Fruit fly (Drosophila melanogaster) whole organism, adult: ENCODE measurements around the gene Mst89B.

Experiments
- CG11617 ChIP-seq: fragments of 200-800 bp; sonication (Bioruptor generic); optimal IDR thresholded peaks from 2 replicates; lab custom pipeline; 2017; ENCODE audit warnings: mild to moderate bottlenecking, missing biosample characterization, missing genetic modification reagents, missing genetic modification characterization
- CG12768 ChIP-seq: fragments of 200-800 bp; sonication (Bioruptor generic); optimal IDR thresholded peaks from 2 replicates; lab custom pipeline; 2017; ENCODE audit warnings: missing biosample characterization, missing genetic modification characterization, mild to moderate bottlenecking, moderate library complexity, missing genetic modification reagents
- CG14711 ChIP-seq: fragments of 200-800 bp; sonication (Bioruptor generic); optimal IDR thresholded peaks from 2 replicates; lab custom pipeline; 2018; ENCODE audit warnings: missing biosample characterization, mild to moderate bottlenecking, missing genetic modification characterization, moderate library complexity
- CG1620 ChIP-seq: fragments of 200-800 bp; sonication (Bioruptor generic); optimal IDR thresholded peaks from 2 replicates; lab custom pipeline; 2016; ENCODE audit warnings: missing biosample characterization, missing genetic modification characterization
- CG33017 ChIP-seq: fragments of 200-800 bp; sonication (Bioruptor generic); optimal IDR thresholded peaks from 2 replicates; lab custom pipeline; 2018; ENCODE audit warnings: missing biosample characterization, mild to moderate bottlenecking, missing genetic modification characterization, moderate library complexity
- CG5204 ChIP-seq: fragments of 200-800 bp; sonication (Bioruptor generic); optimal IDR thresholded peaks from 2 replicates; lab custom pipeline; 2016; ENCODE audit warnings: missing biosample characterization, missing genetic modification characterization
- CG7045 ChIP-seq: fragments of 200-800 bp; sonication (Bioruptor generic); optimal IDR thresholded peaks from 2 replicates; lab custom pipeline; 2017; ENCODE audit warnings: missing biosample characterization, mild to moderate bottlenecking, missing genetic modification characterization
- CG7101 ChIP-seq: fragments of 200-800 bp; sonication (Bioruptor generic); optimal IDR thresholded peaks from 2 replicates; lab custom pipeline; 2018; ENCODE audit warnings: missing biosample characterization, mild to moderate bottlenecking, missing genetic modification characterization, moderate library complexity
- Clk ChIP-seq: fragments of 200-800 bp; sonication (Bioruptor generic); optimal IDR thresholded peaks from 2 replicates; lab custom pipeline; 2017; ENCODE audit warnings: missing biosample characterization, missing genetic modification characterization
- Crg-1 ChIP-seq: fragments of 200-800 bp; sonication (Bioruptor generic); optimal IDR thresholded peaks from 2 replicates; lab custom pipeline; 2016; ENCODE audit warnings: missing biosample characterization, missing genetic modification characterization
- Hr96 ChIP-seq: fragments of 200-800 bp; sonication (Bioruptor generic); optimal IDR thresholded peaks from 2 replicates; lab custom pipeline; 2016; ENCODE audit warnings: missing biosample characterization, missing genetic modification characterization
- Mnt ChIP-seq: fragments of 200-800 bp; sonication (Bioruptor generic); optimal IDR thresholded peaks from 2 replicates; lab custom pipeline; 2016; ENCODE audit warnings: missing biosample characterization, mild to moderate bottlenecking, missing genetic modification characterization
- bab1 ChIP-seq: fragments of 200-800 bp; sonication (Bioruptor generic); optimal IDR thresholded peaks from 3 replicates; lab custom pipeline; 2019; ENCODE audit warnings: missing biosample characterization, mild to moderate bottlenecking, missing genetic modification characterization, moderate library complexity
- cic ChIP-seq: fragments of 200-800 bp; sonication (Bioruptor generic); optimal IDR thresholded peaks from 2 replicates; lab custom pipeline; 2017; ENCODE audit warnings: missing biosample characterization, mild to moderate bottlenecking, missing genetic modification characterization, moderate library complexity
- cnc ChIP-seq, 2 experiments: fragments of >200 bp; optimal IDR thresholded peaks; 2 replicates each; lab custom pipeline; 2017
- kay ChIP-seq: fragments of 200-800 bp; sonication (Bioruptor generic); peaks from one replicate; lab custom pipeline; 2016; ENCODE audit warnings: missing biosample characterization, missing genetic modification characterization, borderline replicate concordance
- ovo ChIP-seq: fragments of 200-800 bp; sonication (Bioruptor generic); optimal IDR thresholded peaks from 2 replicates; lab custom pipeline; 2016; ENCODE audit warnings: missing biosample characterization, missing genetic modification characterization
- pad ChIP-seq: fragments of 200-800 bp; sonication (Bioruptor generic); optimal IDR thresholded peaks from 3 replicates; lab custom pipeline; 2017; ENCODE audit warnings: missing biosample characterization, missing genetic modification characterization, mild to moderate bottlenecking, moderate library complexity, missing genetic modification reagents
- tj ChIP-seq: fragments of 200-800 bp; sonication (Bioruptor generic); optimal IDR thresholded peaks from 3 replicates; lab custom pipeline; 2017; ENCODE audit warnings: missing biosample characterization, mild to moderate bottlenecking, missing genetic modification characterization, moderate library complexity
- toe ChIP-seq: fragments of 200-800 bp; sonication (Bioruptor generic); optimal IDR thresholded peaks from 2 replicates; lab custom pipeline; 2016; ENCODE audit warnings: missing biosample characterization, missing genetic modification characterization

Mst89B gene

DNA sequence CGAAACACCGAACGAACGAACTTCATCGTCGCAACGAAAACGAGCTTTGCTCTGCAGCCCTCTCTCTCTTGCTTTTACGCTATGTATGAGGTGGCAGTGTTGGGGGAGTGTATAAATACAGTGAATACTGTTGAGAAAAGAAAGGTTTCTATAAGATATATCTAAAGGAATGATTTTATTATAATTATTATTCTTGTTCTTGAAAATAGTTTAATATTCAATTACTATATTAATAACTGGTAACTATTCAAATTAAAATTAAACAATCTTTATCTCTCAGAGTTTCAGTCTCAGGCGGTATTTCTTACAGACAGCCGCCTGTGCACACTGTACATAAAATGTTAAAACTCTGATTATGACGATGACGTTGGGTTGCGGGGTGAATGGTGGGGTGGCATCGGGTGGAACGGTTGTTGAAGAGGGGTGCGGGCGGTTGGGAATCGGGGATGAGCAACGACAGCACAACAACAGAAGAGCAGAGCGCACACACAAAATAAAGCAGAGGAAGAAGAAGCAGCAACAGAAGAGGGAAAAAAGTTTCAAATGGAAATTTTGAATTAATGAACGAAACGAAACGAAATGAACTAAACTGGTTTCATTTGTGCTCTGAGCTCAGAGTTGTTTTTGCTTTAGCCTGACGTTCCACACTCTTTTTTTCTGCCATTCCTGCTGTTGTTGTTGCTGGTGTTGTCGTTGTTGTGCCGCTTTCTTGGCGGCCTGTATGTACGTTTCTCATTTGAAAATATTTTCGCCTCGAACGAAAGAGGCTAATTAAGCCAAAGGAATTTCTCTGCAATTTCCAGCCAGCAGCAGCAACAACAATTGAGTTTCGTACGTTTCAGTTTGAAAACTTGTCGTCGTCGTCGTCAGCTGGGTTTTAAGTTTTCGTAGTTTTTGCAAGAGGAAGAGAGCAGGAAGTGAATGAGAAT is 29.8 kb upstream of the Mst89B start:
- TF ChIP-seq Mnt (GFP tag; lab: Kevin White, UChicago), result peak; percentile 25
- TF ChIP-seq bab1 (GFP tag; lab: Kevin White, UChicago), result peak; percentile 98
- TF ChIP-seq ovo (GFP tag; lab: Kevin White, UChicago), result peak; percentile 87
- peak; percentile 96 for TF ChIP-seq CG12768 (GFP tag; lab: Kevin White, UChicago)
- TF ChIP-seq CG11617 (GFP tag; lab: Kevin White, UChicago), result peak; percentile 96
- TF ChIP-seq CG33017 (tag; lab: Kevin White, UChicago), result peak; percentile 99
- TF ChIP-seq cic, result peak; percentile 78
- peak; percentile 95 for TF ChIP-seq CG7045
- TF ChIP-seq Clk (GFP tag; lab: Kevin White, UChicago), result peak; percentile 79
- peak; percentile 85 for TF ChIP-seq Crg-1 (GFP tag; lab: Kevin White, UChicago)
- TF ChIP-seq CG7101 (tag; lab: Kevin White, UChicago), result peak; percentile 99
- peak; percentile 38 for TF ChIP-seq Hr96
- peak; percentile 83 for TF ChIP-seq CG5204 (GFP tag; lab: Kevin White, UChicago)
- TF ChIP-seq toe (GFP tag; lab: Kevin White, UChicago), result peak; percentile 69
- TF ChIP-seq CG14711, result peak; percentile 97
- TF ChIP-seq CG1620 (GFP tag; lab: Kevin White, UChicago), result peak; percentile 63
- TF ChIP-seq kay, result peak; percentile 99
- no peak for TF ChIP-seq cnc (optimal IDR thresholded peaks at IDR 0.05; lab: Kevin White, UChicago)
- peak; percentile 97 for TF ChIP-seq pad (GFP tag; lab: Kevin White, UChicago)
- TF ChIP-seq tj (GFP tag; lab: Kevin White, UChicago), result peak; percentile 84

DNA sequence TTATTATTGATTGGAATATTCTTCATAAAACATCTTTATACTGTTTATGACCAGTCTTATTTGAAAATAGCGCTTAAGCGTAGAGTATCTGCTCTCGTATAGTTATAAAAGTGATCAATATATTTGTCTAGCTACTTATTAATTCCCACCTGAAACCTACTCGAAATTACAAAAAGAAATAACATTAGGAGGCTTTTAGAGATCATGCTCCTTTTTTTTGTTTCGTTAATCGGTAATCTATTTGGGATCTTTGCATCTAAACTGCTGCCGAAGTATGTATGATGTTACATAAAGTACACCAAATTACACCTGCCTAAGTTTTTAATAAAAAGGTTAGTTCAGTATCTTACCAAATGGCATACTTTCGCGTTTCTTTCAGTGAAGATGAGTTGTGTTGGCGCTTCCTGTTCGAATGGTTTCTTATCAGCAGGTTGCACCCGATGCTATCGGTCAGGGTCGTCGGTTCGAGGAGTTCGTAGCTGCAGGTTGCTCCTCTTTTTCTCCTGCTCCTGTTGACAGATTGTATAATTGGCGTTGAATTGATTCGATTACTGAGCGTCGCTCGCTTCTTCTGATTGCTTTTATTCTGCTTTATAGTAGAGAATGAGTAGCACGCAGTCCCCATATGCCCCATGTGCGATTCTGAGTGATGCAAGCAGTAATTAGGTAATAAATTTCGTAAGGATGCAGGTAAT is 28.6 kb upstream of the Mst89B start:
- no peak for TF ChIP-seq pad (GFP tag; lab: Kevin White, UChicago)
- no peak for TF ChIP-seq Hr96
- TF ChIP-seq CG5204 (GFP tag; lab: Kevin White, UChicago), result no peak
- TF ChIP-seq Clk (GFP tag; lab: Kevin White, UChicago), result no peak
- TF ChIP-seq Crg-1 (GFP tag; lab: Kevin White, UChicago), result no peak
- TF ChIP-seq CG7101 (tag; lab: Kevin White, UChicago), result no peak
- no peak for TF ChIP-seq CG7045
- TF ChIP-seq toe (GFP tag; lab: Kevin White, UChicago), result no peak
- TF ChIP-seq CG1620 (GFP tag; lab: Kevin White, UChicago), result no peak

- TF ChIP-seq CG12768 (GFP tag; lab: Kevin White, UChicago) (peak; percentile 23), kay (no peak), CG7101 (tag; lab: Kevin White, UChicago) (no peak), CG1620 (GFP tag; lab: Kevin White, UChicago) (no peak)
Observed at dm6 chr3R:16239304-16239703, 27.5 kb upstream of the Mst89B start.

DNA sequence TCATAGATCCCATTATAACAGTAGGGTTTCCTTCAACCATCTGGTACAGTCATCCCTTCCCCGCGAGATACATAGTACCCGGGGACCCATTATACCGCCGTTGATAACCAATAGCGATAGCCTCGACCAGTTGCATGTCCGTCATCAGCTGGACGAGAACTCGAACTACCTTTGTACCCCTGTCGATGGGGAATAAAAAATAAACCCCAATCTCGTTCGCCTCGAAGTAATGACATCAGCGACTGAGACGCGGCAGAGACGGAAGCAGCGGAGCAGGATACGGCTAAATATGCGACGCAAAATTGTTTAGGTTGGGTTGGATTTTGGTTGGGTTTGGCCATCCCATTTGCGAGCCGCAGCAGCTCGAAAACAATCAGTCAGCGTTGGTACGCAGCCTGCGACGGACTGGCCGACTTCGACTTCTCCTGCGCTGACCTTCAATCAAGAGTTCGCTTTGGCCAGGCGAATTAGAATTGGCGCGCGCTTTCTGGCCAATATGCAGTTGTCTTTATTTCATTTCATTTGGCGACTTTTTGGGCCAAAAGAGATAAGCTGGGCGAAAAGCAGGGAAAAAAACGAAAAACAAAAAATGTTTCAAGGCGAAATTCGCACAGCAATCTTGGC is 26.2 kb upstream of the Mst89B start:
- no peak for TF ChIP-seq Mnt (GFP tag; lab: Kevin White, UChicago)
- no peak for TF ChIP-seq pad (GFP tag; lab: Kevin White, UChicago)
- no peak for TF ChIP-seq toe (GFP tag; lab: Kevin White, UChicago)

dm6 chr3R:16241102-16241779 is 25.6 kb upstream of the Mst89B start:
- no peak for TF ChIP-seq CG5204 (GFP tag; lab: Kevin White, UChicago)
- TF ChIP-seq toe (GFP tag; lab: Kevin White, UChicago), result peak; percentile 81
- TF ChIP-seq pad (GFP tag; lab: Kevin White, UChicago), result no peak
- peak; percentile 89 for TF ChIP-seq CG12768 (GFP tag; lab: Kevin White, UChicago)
- TF ChIP-seq CG7101 (tag; lab: Kevin White, UChicago), result peak; percentile 38
- TF ChIP-seq Mnt (GFP tag; lab: Kevin White, UChicago), result peak; percentile 93
- TF ChIP-seq Hr96, result peak; percentile 39
- TF ChIP-seq Crg-1 (GFP tag; lab: Kevin White, UChicago), result no peak
- TF ChIP-seq bab1 (GFP tag; lab: Kevin White, UChicago), result peak; percentile 79
- peak; percentile 97 for TF ChIP-seq kay
- TF ChIP-seq tj (GFP tag; lab: Kevin White, UChicago), result peak; percentile 84
- TF ChIP-seq CG1620 (GFP tag; lab: Kevin White, UChicago), result peak; percentile 1
- no peak for TF ChIP-seq CG7045
- TF ChIP-seq ovo (GFP tag; lab: Kevin White, UChicago), result peak; percentile 54
- TF ChIP-seq cnc (optimal IDR thresholded peaks at IDR 0.05; lab: Kevin White, UChicago), result peak in 1 of 2 experiments; percentile 76
- no peak for TF ChIP-seq CG11617 (GFP tag; lab: Kevin White, UChicago)
- no peak for TF ChIP-seq Clk (GFP tag; lab: Kevin White, UChicago)
- TF ChIP-seq CG14711, result peak; percentile 69
- peak; percentile 24 for TF ChIP-seq CG33017 (tag; lab: Kevin White, UChicago)
- TF ChIP-seq cic, result peak; percentile 96
